Fruit fly (Drosophila melanogaster): ENCODE data around the gene CG7564.

- TF ChIP-seq lola (GFP tag; optimal IDR thresholded peaks at IDR 0.05) = no peak
- TF ChIP-seq ey (GFP tag; optimal IDR thresholded peaks at IDR 0.05) = no peak
- no peak for TF ChIP-seq HLH106 (tag; optimal IDR thresholded peaks at IDR 0.05)
- no peak for TF ChIP-seq Hr78 (GFP tag; optimal IDR thresholded peaks at IDR 0.05)
- no peak for TF ChIP-seq dmrt93B (GFP tag; optimal IDR thresholded peaks at IDR 0.05)
Observed at dm6 chr3L:17491646-17492045, 22.5 kb upstream of the CG7564 start.
